Fruit fly (Drosophila melanogaster) whole organism, embryonic: ENCODE data around the gene mon2.

Experiments used
- Aef1 ChIP-seq: fragments of 200-800 bp; sonication (Bioruptor generic); IDR thresholded peaks from 3 replicates; pipeline ENCODE4 v1.3.6; 2022; ENCODE audit warnings: missing biosample characterization, missing genetic modification characterization
- Awh ChIP-seq: fragments of 200-800 bp; sonication (Bioruptor generic); IDR thresholded peaks from 2 replicates; pipeline ENCODE4, ENCODE4 v1.3.6; 2022; ENCODE audit warnings: missing biosample characterization, missing genetic modification characterization
- BEAF-32 ChIP-seq: fragments of 200-800 bp; sonication (Bioruptor generic); optimal IDR thresholded peaks from 3 replicates; lab custom pipeline; 2017; ENCODE audit warnings: missing biosample characterization, missing genetic modification characterization, mild to moderate bottlenecking, moderate library complexity, missing genetic modification reagents
- BtbVII ChIP-seq: fragments of 200-800 bp; sonication (Bioruptor generic); optimal IDR thresholded peaks from 3 replicates; lab custom pipeline; 2017; ENCODE audit warnings: missing biosample characterization, mild to moderate bottlenecking, missing genetic modification characterization
- CG10209 ChIP-seq: fragments of 200-800 bp; sonication (Bioruptor generic); optimal IDR thresholded peaks from 3 replicates; lab custom pipeline; 2017; ENCODE audit warnings: missing biosample characterization, mild to moderate bottlenecking, missing genetic modification characterization, missing genetic modification reagents
- CG10462 ChIP-seq: fragments of 200-800 bp; sonication (Bioruptor generic); optimal IDR thresholded peaks from 2 replicates; lab custom pipeline; 2016; ENCODE audit warnings: missing biosample characterization, missing genetic modification characterization
- CG10654 ChIP-seq: fragments of 200-800 bp; sonication (Bioruptor generic); optimal IDR thresholded peaks from 2 replicates; lab custom pipeline; 2016; ENCODE audit warnings: missing biosample characterization, missing genetic modification characterization
- CG11085 ChIP-seq: fragments of 200-800 bp; sonication (Bioruptor generic); IDR thresholded peaks from 2 replicates; pipeline ENCODE4 v1.3.6; 2022; ENCODE audit warnings: missing biosample characterization, missing genetic modification characterization
- CG11247 ChIP-seq: fragments of 200-800 bp; sonication (Bioruptor generic); IDR thresholded peaks from 2 replicates; pipeline ENCODE4 v1.3.6; 2022; ENCODE audit warnings: missing biosample characterization, missing genetic modification characterization
- CG11696 ChIP-seq: fragments of 200-800 bp; sonication (Bioruptor generic); IDR thresholded peaks from 2 replicates; pipeline ENCODE4 v1.3.6; 2022; ENCODE audit warnings: missing biosample characterization, missing genetic modification characterization
- CG11723 ChIP-seq: fragments of 200-800 bp; sonication (Bioruptor generic); optimal IDR thresholded peaks from 2 replicates; lab custom pipeline; 2017; ENCODE audit warnings: missing biosample characterization, mild to moderate bottlenecking, missing genetic modification characterization
- CG13287 ChIP-seq: fragments of 200-800 bp; sonication (Bioruptor generic); IDR thresholded peaks from 2 replicates; pipeline ENCODE4 v1.3.6; 2022; ENCODE audit warnings: missing biosample characterization, missing genetic modification characterization; ENCODE audit not compliant: partially characterized antibody
- CG14710 ChIP-seq: fragments of 200-800 bp; sonication (Bioruptor generic); optimal IDR thresholded peaks from 3 replicates; lab custom pipeline; 2019; ENCODE audit warnings: missing biosample characterization, mild to moderate bottlenecking, missing genetic modification characterization, moderate library complexity
- CG1602 ChIP-seq: fragments of 200-800 bp; sonication (Bioruptor generic); optimal IDR thresholded peaks from 3 replicates; lab custom pipeline; 2016; ENCODE audit warnings: missing biosample characterization, missing genetic modification characterization
- CG17359 ChIP-seq: fragments of 200-800 bp; sonication (Bioruptor generic); optimal IDR thresholded peaks from 3 replicates; lab custom pipeline; 2018; ENCODE audit warnings: missing biosample characterization, mild to moderate bottlenecking, missing genetic modification characterization, moderate library complexity
- CG2116 ChIP-seq: fragments of 200-800 bp; sonication (Bioruptor generic); optimal IDR thresholded peaks from 3 replicates; lab custom pipeline; 2018; ENCODE audit warnings: missing biosample characterization, mild to moderate bottlenecking, missing genetic modification characterization
- CG32532 ChIP-seq: fragments of 200-800 bp; sonication (Bioruptor generic); IDR thresholded peaks from 2 replicates; pipeline ENCODE4 v1.3.6; 2022; ENCODE audit warnings: missing biosample characterization, missing genetic modification characterization
- CG6765 ChIP-seq: fragments of 200-800 bp; sonication (Bioruptor generic); optimal IDR thresholded peaks from 3 replicates; lab custom pipeline; 2017; ENCODE audit warnings: missing biosample characterization, mild to moderate bottlenecking, missing genetic modification characterization
- CG8359 ChIP-seq: fragments of 200-800 bp; sonication (Bioruptor generic); optimal IDR thresholded peaks from 2 replicates; lab custom pipeline; 2017; ENCODE audit warnings: missing biosample characterization, mild to moderate bottlenecking, missing genetic modification characterization, borderline replicate concordance
- CG9932 ChIP-seq: fragments of 200-800 bp; sonication (Bioruptor generic); IDR thresholded peaks from 2 replicates; pipeline ENCODE4 v1.3.6; 2022; ENCODE audit warnings: missing biosample characterization, missing genetic modification characterization
- CHES-1-like ChIP-seq: fragments of 200-800 bp; sonication (Bioruptor generic); optimal IDR thresholded peaks from 2 replicates; lab custom pipeline; 2016; ENCODE audit warnings: missing biosample characterization, missing genetic modification characterization
- Dek ChIP-seq: fragments of 200-800 bp; sonication (Bioruptor generic); optimal IDR thresholded peaks from 3 replicates; lab custom pipeline; 2019; ENCODE audit warnings: missing biosample characterization, mild to moderate bottlenecking, missing genetic modification characterization, moderate library complexity
- Dll ChIP-seq: fragments of 200-800 bp; sonication (Bioruptor generic); IDR thresholded peaks from 4 replicates; pipeline ENCODE4 v1.3.6; 2022; ENCODE audit warnings: missing biosample characterization, missing genetic modification characterization; ENCODE audit not compliant: partially characterized antibody
- ERR ChIP-seq: fragments of 200-800 bp; sonication (Bioruptor generic); optimal IDR thresholded peaks from 2 replicates; lab custom pipeline; 2016; ENCODE audit warnings: missing biosample characterization, missing genetic modification characterization
- Hmr ChIP-seq: fragments of 200-800 bp; sonication (Bioruptor generic); optimal IDR thresholded peaks from 3 replicates; lab custom pipeline; 2017; ENCODE audit warnings: mild to moderate bottlenecking, missing biosample characterization, missing genetic modification reagents, missing genetic modification characterization
- Lim3 ChIP-seq: fragments of 200-800 bp; sonication (Bioruptor generic); IDR thresholded peaks from 2 replicates; pipeline ENCODE4 v1.3.6; 2022; ENCODE audit warnings: missing biosample characterization, missing genetic modification characterization
- MESR4 ChIP-seq: fragments of 200-800 bp; sonication (Bioruptor generic); optimal IDR thresholded peaks from 2 replicates; lab custom pipeline; 2018; ENCODE audit warnings: missing biosample characterization, mild to moderate bottlenecking, missing genetic modification characterization, moderate library complexity
- MTF-1 ChIP-seq: fragments of 200-800 bp; sonication (Bioruptor generic); optimal IDR thresholded peaks from 2 replicates; lab custom pipeline; 2018; ENCODE audit warnings: missing biosample characterization, mild to moderate bottlenecking, missing genetic modification characterization, borderline replicate concordance
- Nf-YB ChIP-seq: fragments of 200-800 bp; sonication (Bioruptor generic); optimal IDR thresholded peaks from 3 replicates; lab custom pipeline; 2019; ENCODE audit warnings: missing biosample characterization, mild to moderate bottlenecking, missing genetic modification characterization, moderate library complexity
- Opbp ChIP-seq: fragments of 200-800 bp; sonication (Bioruptor generic); IDR thresholded peaks from 3 replicates; pipeline ENCODE4 v1.3.6; 2022; ENCODE audit warnings: missing biosample characterization, missing genetic modification characterization; ENCODE audit not compliant: partially characterized antibody
- ara ChIP-seq: fragments of 200-800 bp; sonication (Bioruptor generic); IDR thresholded peaks from 2 replicates; pipeline ENCODE4 v1.3.6; 2022; ENCODE audit warnings: missing biosample characterization, missing genetic modification characterization
- bigmax ChIP-seq: fragments of 200-800 bp; sonication (Bioruptor generic); optimal IDR thresholded peaks from 2 replicates; lab custom pipeline; 2018; ENCODE audit warnings: missing biosample characterization, mild to moderate bottlenecking, missing genetic modification characterization
- chinmo ChIP-seq: fragments of 200-800 bp; sonication (Bioruptor generic); IDR thresholded peaks from 4 replicates; pipeline ENCODE4 v1.3.6; 2022; ENCODE audit warnings: missing biosample characterization, missing genetic modification characterization; ENCODE audit not compliant: partially characterized antibody
- crp ChIP-seq, 2 experiments: fragments of 200-800 bp; sonication (Bioruptor generic); optimal IDR thresholded peaks; 2 replicates in 1 of 2; 3 replicates in 1 of 2; lab custom pipeline; 2017; ENCODE audit warnings: missing biosample characterization in 2 of 2, missing genetic modification characterization in 2 of 2, mild to moderate bottlenecking in 1 of 2, moderate library complexity in 1 of 2
- dmrt99B ChIP-seq: fragments of 200-800 bp; sonication (Bioruptor generic); optimal IDR thresholded peaks from 2 replicates; lab custom pipeline; 2018; ENCODE audit warnings: missing biosample characterization, mild to moderate bottlenecking, missing genetic modification characterization, moderate library complexity
- dysf ChIP-seq: fragments of 200-800 bp; sonication (Bioruptor generic); IDR thresholded peaks from 3 replicates; pipeline ENCODE4 v1.3.6; 2022; ENCODE audit warnings: missing biosample characterization, missing genetic modification characterization
- hkb ChIP-seq, 2 experiments: fragments of 200-800 bp in 1 of 2; fragments of >200 bp in 1 of 2; sonication (Bioruptor generic) in 1 of 2; IDR thresholded peaks in 1 of 2; optimal IDR thresholded peaks in 1 of 2; 2 replicates each; pipeline versions ENCODE4 v1.3.6 to Lab custom; 2017 to 2022; ENCODE audit warnings: missing biosample characterization in 1 of 2, missing genetic modification characterization in 1 of 2
- ind ChIP-seq: fragments of 200-800 bp; sonication (Bioruptor generic); optimal IDR thresholded peaks from 3 replicates; lab custom pipeline; 2016; ENCODE audit warnings: missing biosample characterization, missing genetic modification characterization
- lmd ChIP-seq: fragments of 200-800 bp; sonication (Bioruptor generic); IDR thresholded peaks from 2 replicates; pipeline ENCODE4 v1.3.6; 2022; ENCODE audit warnings: missing biosample characterization, missing genetic modification characterization
- prd ChIP-seq, 3 experiments: fragments of >200 bp in 2 of 3; fragments of 200-800 bp in 1 of 3; sonication (Bioruptor generic) in 1 of 3; optimal IDR thresholded peaks in 2 of 3; IDR thresholded peaks in 1 of 3; 2 replicates in 2 of 3; 3 replicates in 1 of 3; pipeline versions ENCODE4 v1.3.6 to Lab custom; 2017 to 2022; ENCODE audit warnings: missing biosample characterization in 1 of 3, missing genetic modification characterization in 1 of 3
- sim ChIP-seq: fragments of 200-800 bp; sonication (Bioruptor generic); IDR thresholded peaks from 2 replicates; pipeline ENCODE4 v1.3.6; 2022; ENCODE audit warnings: missing biosample characterization, missing genetic modification characterization
- sqz ChIP-seq: fragments of 200-800 bp; sonication (Bioruptor generic); optimal IDR thresholded peaks from 3 replicates; lab custom pipeline; 2018; ENCODE audit warnings: missing biosample characterization, mild to moderate bottlenecking, missing genetic modification characterization
- stc ChIP-seq: fragments of 200-800 bp; sonication (Bioruptor generic); IDR thresholded peaks from 2 replicates; pipeline ENCODE4 v1.3.6; 2022; ENCODE audit warnings: missing biosample characterization, missing genetic modification characterization
- trem ChIP-seq: fragments of 200-800 bp; optimal IDR thresholded peaks from 3 replicates; lab custom pipeline; 2019; ENCODE audit warnings: missing biosample characterization, mild to moderate bottlenecking, missing genetic modification characterization, moderate library complexity
- zfh1 ChIP-seq: fragments of 200-800 bp; sonication (Bioruptor generic); IDR thresholded peaks from 3 replicates; pipeline ENCODE4 v1.3.6; 2022; ENCODE audit warnings: missing biosample characterization, missing genetic modification characterization

Gene mon2

DNA sequence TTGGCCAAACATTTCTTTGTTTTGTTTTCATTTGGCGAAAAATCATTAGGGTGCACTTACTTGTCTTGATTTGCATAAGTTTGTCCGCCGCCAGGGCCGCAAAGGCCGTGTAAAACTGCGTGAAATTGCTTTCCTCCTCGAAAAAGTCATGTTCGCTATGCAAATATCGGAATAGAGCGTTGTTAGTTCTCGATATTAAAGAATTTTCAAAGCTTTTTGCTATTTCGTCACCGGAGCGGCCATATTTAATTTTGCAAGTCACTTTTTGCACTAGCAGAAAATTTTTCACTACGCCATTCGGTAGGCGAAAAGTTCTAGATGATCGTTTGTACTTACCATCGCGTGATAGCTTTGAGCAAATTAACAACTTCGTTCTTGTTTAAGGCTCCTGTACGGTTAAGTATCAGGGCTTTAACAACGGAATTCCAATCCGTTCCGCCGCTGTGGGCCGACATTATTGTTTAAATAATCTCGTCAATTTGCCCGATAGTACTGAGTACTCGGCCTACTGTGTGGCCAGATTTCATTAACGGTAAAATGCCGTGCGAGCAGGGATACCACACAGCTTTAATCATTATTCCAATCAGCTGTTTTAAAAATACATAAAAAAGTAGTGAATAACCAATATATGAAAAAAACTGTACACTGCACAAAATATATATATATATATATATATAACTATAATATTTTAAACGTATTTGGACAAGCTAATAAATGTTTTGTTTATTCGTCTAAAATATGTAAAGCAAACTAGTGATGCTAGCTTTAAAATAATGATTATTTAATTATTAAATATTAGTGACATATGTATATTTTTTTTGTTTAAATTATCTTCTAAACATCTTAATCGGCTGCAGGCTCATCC, 52.5 kb downstream of the mon2 start, which contains the start of gene poe (continued):
- TF ChIP-seq CG2116 (GFP tag; lab: Kevin White, UChicago): peak; percentile 44
- TF ChIP-seq prd (optimal IDR thresholded peaks at IDR 0.05; lab: Kevin White, UChicago): no peak
- TF ChIP-seq prd (GFP tag; IDR thresholded peaks at IDR 0.05; lab: Robert Waterston, UW): peak; percentile 62
- TF ChIP-seq crp (GFP tag; optimal IDR thresholded peaks at IDR 0.05; lab: Kevin White, UChicago): peak; percentile 75 to 93
- TF ChIP-seq CG8359: peak; percentile 15
- TF ChIP-seq bigmax (GFP tag; lab: Kevin White, UChicago): no peak
- TF ChIP-seq stc (GFP tag; lab: Robert Waterston, UW): peak; percentile 68
- TF ChIP-seq lmd: peak; percentile 57
- no peak for TF ChIP-seq sim (GFP tag; lab: Robert Waterston, UW)
- no peak for TF ChIP-seq dmrt99B (tag; lab: Kevin White, UChicago)
- peak; percentile 49; the same call in 1 of the 2 replicates for TF ChIP-seq CG11085 (GFP tag; lab: Robert Waterston, UW)
- peak; percentile 96 for TF ChIP-seq CG14710 (tag; lab: Kevin White, UChicago)
- 0 out of 4 replicates have a peak, but pooled peaks have one; percentile 29 for TF ChIP-seq chinmo (GFP tag; lab: Robert Waterston, UW)
- peak; percentile 56; the same call in 1 of the 3 replicates for TF ChIP-seq dysf (GFP tag; lab: Robert Waterston, UW)
- peak; percentile 56; the same call in 1 of the 2 replicates for TF ChIP-seq Awh (GFP tag; lab: Robert Waterston, UW)
- peak; percentile 76 for TF ChIP-seq CG32532 (GFP tag; lab: Robert Waterston, UW)
- TF ChIP-seq CG10654 (GFP tag; lab: Kevin White, UChicago): peak; percentile 54
- TF ChIP-seq Dek (tag; lab: Kevin White, UChicago): peak; percentile 59
- no peak for TF ChIP-seq BtbVII (GFP tag; lab: Kevin White, UChicago)
- peak; percentile 53 for TF ChIP-seq CG9932 (GFP tag; lab: Robert Waterston, UW)
- TF ChIP-seq CG17359 (tag; lab: Kevin White, UChicago): peak; percentile 56
- peak; percentile 41; the same call in 2 of the 3 replicates for TF ChIP-seq zfh1 (GFP tag; lab: Robert Waterston, UW)
- peak; percentile 23 for TF ChIP-seq MTF-1
- peak; percentile 80 for TF ChIP-seq MESR4
- no peak for TF ChIP-seq Lim3
- peak; percentile 33 for TF ChIP-seq BEAF-32 (GFP tag; lab: Kevin White, UChicago)
- no peak for TF ChIP-seq ind (GFP tag; lab: Kevin White, UChicago)
- TF ChIP-seq CG11696 (GFP tag; lab: Robert Waterston, UW): 0 out of 2 replicates have a peak, but pooled peaks have one; percentile 12
- 0 out of 2 replicates have a peak, but pooled peaks have one; percentile 22 for TF ChIP-seq CG11247 (GFP tag; lab: Robert Waterston, UW)
- TF ChIP-seq Nf-YB (GFP tag; lab: Kevin White, UChicago): peak; percentile 52
- peak; percentile 51 for TF ChIP-seq CG10209
- TF ChIP-seq Hmr (GFP tag; lab: Kevin White, UChicago): no peak
- TF ChIP-seq CG13287 (GFP tag; lab: Robert Waterston, UW): peak; percentile 43
- TF ChIP-seq CHES-1-like (GFP tag; lab: Kevin White, UChicago): peak; percentile 21
- peak; percentile 6; the same call in 1 of the 3 replicates for TF ChIP-seq Opbp
- peak; percentile 62 for TF ChIP-seq trem (tag; lab: Kevin White, UChicago)
- TF ChIP-seq ERR (GFP tag; lab: Kevin White, UChicago): no peak
- TF ChIP-seq ara (GFP tag; lab: Robert Waterston, UW): peak; percentile 61
- peak; percentile 38 for TF ChIP-seq CG1602 (GFP tag; lab: Kevin White, UChicago)
- peak; percentile 39; the same call in 1 of the 3 replicates for TF ChIP-seq Aef1
- TF ChIP-seq CG11723: no peak
- TF ChIP-seq CG10462: no peak
- TF ChIP-seq Dll: peak; percentile 31; the same call in 1 of the 4 replicates
- TF ChIP-seq hkb (optimal IDR thresholded peaks at IDR 0.05; lab: Kevin White, UChicago): no peak
- 0 out of 2 replicates have a peak, but pooled peaks have one; percentile 8 for TF ChIP-seq hkb (GFP tag; IDR thresholded peaks at IDR 0.05; lab: Robert Waterston, UW)
- peak; percentile 29 for TF ChIP-seq CG6765 (GFP tag; lab: Kevin White, UChicago)
- TF ChIP-seq sqz (GFP tag; lab: Kevin White, UChicago): peak; percentile 99
